Fruit fly (Drosophila melanogaster) whole organism, prepupa: ENCODE measurements around the gene CG3104.

Source experiments
- CG11294 ChIP-seq: fragments of 200-800 bp; sonication (Bioruptor generic); IDR thresholded peaks from 2 replicates; pipeline ENCODE4 v1.3.6; 2022; ENCODE audit warnings: missing biosample characterization, missing genetic modification characterization
- CG31627 ChIP-seq: fragments of 200-800 bp; sonication (Bioruptor generic); optimal IDR thresholded peaks from 3 replicates; lab custom pipeline; 2016; ENCODE audit warnings: missing biosample characterization, missing genetic modification characterization
- CG34406 ChIP-seq: fragments of 200-800 bp; sonication (Bioruptor generic); optimal IDR thresholded peaks from 3 replicates; lab custom pipeline; 2016; ENCODE audit warnings: missing biosample characterization, missing genetic modification characterization
- CG8632 ChIP-seq: fragments of 200-800 bp; sonication (Bioruptor generic); optimal IDR thresholded peaks from 3 replicates; lab custom pipeline; 2016; ENCODE audit warnings: missing biosample characterization, missing genetic modification characterization
- Ets96B ChIP-seq: fragments of 200-800 bp; optimal IDR thresholded peaks from 2 replicates; lab custom pipeline; 2019; ENCODE audit warnings: missing biosample characterization, mild to moderate bottlenecking, missing genetic modification characterization, moderate library complexity
- Hr39 ChIP-seq: fragments of 200-800 bp; sonication (Bioruptor generic); optimal IDR thresholded peaks from 2 replicates; lab custom pipeline; 2016; ENCODE audit warnings: missing biosample characterization, missing genetic modification characterization
- Hr4 ChIP-seq: fragments of 200-800 bp; sonication (Bioruptor generic); optimal IDR thresholded peaks from 3 replicates; lab custom pipeline; 2016; ENCODE audit warnings: missing biosample characterization, missing genetic modification characterization

DNA sequence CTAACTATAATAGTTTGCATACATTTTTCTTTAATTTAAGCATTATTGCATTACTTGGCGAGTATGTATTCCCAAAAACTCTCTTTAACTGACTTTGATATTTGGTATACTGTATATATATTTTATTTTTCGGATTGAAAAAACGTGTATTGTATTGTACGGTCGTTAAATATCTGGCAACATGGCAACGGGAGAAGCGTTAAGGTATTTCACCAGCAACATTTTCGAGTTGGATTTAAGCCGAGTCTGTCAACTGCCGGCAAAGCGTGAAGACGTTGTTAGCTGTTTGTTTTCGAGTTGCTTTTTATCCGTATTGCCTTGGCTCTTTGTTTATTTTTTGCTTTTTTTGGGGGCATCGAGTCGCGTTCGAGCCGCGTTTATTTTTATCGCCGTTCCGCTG, 15.7 kb downstream of the CG3104 start, which contains the start of gene CG2975:
- no peak for TF ChIP-seq CG34406
- no peak for TF ChIP-seq Hr39
- no peak for TF ChIP-seq CG31627 (GFP tag; lab: Kevin White, UChicago)
- TF ChIP-seq Hr4: no peak
- no peak for TF ChIP-seq CG8632 (GFP tag; lab: Kevin White, UChicago)
- no peak for TF ChIP-seq Ets96B (tag; lab: Kevin White, UChicago)
- no peak for TF ChIP-seq CG11294 (GFP tag; lab: Robert Waterston, UW)
